Fruit fly (Drosophila melanogaster): ENCODE data around the gene CG32447.

CG32447 gene

DNA sequence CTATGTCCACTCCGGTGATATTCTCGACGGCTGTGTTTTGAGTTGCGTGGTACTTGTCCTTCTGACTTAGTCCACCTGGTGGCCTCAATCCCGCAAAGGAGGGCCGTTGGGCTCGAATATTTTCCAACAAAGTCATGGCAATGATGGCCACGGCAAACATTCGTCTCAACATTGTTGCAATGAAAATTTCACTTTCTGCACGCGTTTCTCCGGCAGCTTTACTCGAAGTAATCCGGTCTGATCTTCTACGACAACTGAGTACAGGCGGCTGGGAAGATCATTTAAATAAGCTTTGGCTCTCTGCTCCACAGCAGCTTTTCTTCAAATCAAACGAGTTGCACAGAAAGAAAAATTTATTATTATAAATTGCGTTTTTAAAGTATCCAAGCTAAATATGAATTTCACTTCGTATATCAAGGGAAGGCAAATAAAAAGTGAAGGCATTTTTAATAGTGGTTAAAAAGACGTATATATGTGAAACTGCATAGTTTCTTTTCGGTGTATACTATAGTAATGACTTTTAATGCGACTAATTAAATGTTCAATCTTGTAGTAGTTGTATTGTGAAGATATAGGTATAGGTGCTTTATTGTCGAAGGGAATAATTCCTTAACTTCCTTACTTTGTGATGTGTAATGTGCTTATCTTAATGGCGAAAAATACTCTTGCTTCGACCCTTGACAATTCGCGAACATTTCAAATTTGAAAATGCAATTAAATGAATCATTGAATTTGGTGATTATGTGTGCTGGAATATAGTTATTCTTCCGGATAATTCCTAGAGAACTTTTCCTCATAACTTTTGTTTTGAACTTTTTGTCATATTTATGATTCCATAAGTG, 32.2 kb upstream of the CG32447 start, which contains the start of gene CG14567:
TSS of gene CG14567 (minus strand) at position 256 of the 842 bp plus-strand sequence.
- TF ChIP-seq CG33017 (tag; optimal IDR thresholded peaks at IDR 0.05) (peak; percentile 28), CG7101 (tag; optimal IDR thresholded peaks at IDR 0.05) (peak; percentile 5), ovo (GFP tag; optimal IDR thresholded peaks at IDR 0.05) (no peak)

DNA sequence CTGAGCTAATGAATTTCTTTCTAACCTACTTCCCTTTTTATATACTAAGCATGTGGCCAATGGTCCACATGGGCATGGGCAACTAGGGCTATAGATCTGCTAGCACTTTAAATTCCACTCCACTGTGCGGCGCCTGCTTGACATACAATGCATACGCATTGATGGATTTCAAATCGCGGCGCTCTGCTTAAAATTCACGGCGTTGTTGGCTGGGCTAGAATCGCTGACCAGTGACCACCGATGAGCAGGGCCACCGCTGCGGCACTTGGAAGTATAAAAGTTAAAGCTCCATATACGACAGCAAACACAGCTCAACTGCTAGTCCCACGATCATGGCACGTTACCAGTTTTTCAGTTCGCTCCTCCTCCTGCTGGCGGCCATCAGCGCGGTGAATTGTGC, 27.6 kb upstream of the CG32447 start, which contains the start of gene CG14573:
TSS of gene CG14573 (plus strand) at position 301 of the 400 bp plus-strand sequence.
- no peak for TF ChIP-seq CG12768 (GFP tag; optimal IDR thresholded peaks at IDR 0.05)
- TF ChIP-seq tj (GFP tag; optimal IDR thresholded peaks at IDR 0.05) = no peak
- no peak for TF ChIP-seq Hr96 (GFP tag; optimal IDR thresholded peaks at IDR 0.05)
- TF ChIP-seq CG7101 (tag; optimal IDR thresholded peaks at IDR 0.05) = no peak
- no peak for TF ChIP-seq ovo (GFP tag; optimal IDR thresholded peaks at IDR 0.05)
- TF ChIP-seq toe (GFP tag; optimal IDR thresholded peaks at IDR 0.05) = no peak
- no peak for TF ChIP-seq CG33017 (tag; optimal IDR thresholded peaks at IDR 0.05)
- no peak for TF ChIP-seq Mnt (GFP tag; optimal IDR thresholded peaks at IDR 0.05)
- no peak for TF ChIP-seq CG1620 (GFP tag; optimal IDR thresholded peaks at IDR 0.05)
- TF ChIP-seq bab1 (GFP tag; optimal IDR thresholded peaks at IDR 0.05) = no peak
- no peak for TF ChIP-seq cic (GFP tag; optimal IDR thresholded peaks at IDR 0.05)
- no peak for TF ChIP-seq Clk (GFP tag; optimal IDR thresholded peaks at IDR 0.05)
- no peak for TF ChIP-seq cnc (optimal IDR thresholded peaks at IDR 0.05)
- TF ChIP-seq kay (GFP tag; ENCODE audit: borderline replicate concordance) = no peak
- TF ChIP-seq CG11617 (GFP tag; optimal IDR thresholded peaks at IDR 0.05) = no peak

DNA sequence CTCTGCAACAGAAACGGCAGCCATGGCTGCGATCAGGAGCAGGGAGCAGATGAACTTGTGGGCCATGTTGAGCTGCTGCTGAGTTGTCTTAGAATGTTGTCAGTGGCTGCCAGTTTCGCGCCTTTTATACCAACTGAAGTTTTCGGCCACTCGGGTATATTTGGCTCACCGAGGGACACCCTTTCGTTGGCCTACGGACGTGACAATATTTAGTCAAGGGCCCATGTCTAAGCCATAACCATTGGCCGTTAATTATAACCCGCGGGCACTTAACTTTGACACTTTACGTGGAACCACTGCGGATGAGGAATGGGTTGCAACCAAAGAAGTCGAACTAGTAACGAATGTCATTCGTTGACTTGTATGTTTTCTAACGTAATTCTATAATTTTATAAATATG, 27.2 kb upstream of the CG32447 start, which contains the start of gene CG14568:
TSS of gene CG14568 (minus strand) at position 101 of the 400 bp plus-strand sequence.
- TF ChIP-seq CG7045 (GFP tag; optimal IDR thresholded peaks at IDR 0.05) (no peak), CG5204 (GFP tag; optimal IDR thresholded peaks at IDR 0.05) (no peak), CG7101 (tag; optimal IDR thresholded peaks at IDR 0.05) (no peak), Hr96 (GFP tag; optimal IDR thresholded peaks at IDR 0.05) (no peak)

DNA sequence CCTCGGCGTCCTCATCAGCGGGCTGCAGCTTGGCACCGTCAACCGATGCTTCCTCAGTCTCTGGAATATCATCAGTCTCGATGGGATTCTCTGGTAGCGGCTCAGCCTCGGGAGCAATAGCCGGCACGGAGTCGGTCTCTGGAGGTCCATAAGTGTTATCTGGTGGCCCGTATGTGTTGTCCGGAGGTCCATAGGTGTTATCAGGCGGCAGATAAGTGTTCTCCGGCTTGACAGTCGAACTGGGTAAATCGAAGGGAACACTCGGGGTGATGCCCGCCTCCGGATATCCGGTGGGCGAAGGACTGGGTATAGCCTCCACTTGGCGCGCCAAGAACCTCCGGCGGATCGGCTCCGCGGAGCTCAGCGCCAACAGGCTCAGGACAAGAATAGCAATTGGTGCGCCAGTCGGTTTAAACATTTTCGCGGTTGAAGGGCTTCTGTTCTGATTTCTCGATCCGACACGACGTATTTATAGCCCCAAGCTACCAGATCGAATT, 25.0 kb upstream of the CG32447 start, which contains the start of gene CG14569:
TSS of gene CG14569 (minus strand) at position 447 of the 497 bp plus-strand sequence.
- no peak for TF ChIP-seq pad (GFP tag; optimal IDR thresholded peaks at IDR 0.05)

DNA sequence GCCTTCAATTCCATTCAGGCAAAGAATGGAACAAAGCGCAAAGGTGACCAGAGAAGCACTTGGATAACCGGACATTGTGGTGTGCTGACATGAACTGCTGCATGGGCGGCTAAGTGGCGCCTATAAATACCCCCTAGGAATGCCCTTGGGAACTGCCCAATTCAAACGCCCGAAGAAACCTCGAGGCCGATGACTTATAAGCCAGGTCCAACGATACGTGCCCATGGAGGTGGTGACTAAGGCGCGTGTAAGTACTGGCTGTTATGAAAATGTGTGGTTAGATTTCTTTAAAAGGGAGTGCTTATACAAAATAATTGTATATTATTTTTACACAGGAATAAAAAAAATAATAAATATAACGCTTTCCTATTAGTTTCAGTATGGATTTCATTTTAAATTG, 24.2 kb upstream of the CG32447 start, which contains the start of gene CG14570:
TSS of gene CG14570 (minus strand) at position 101 of the 400 bp plus-strand sequence.
- TF ChIP-seq Crg-1 (GFP tag; optimal IDR thresholded peaks at IDR 0.05) (no peak), kay (GFP tag; ENCODE audit: borderline replicate concordance) (no peak), CG7101 (tag; optimal IDR thresholded peaks at IDR 0.05) (no peak), CG14711 (tag; optimal IDR thresholded peaks at IDR 0.05) (no peak)

DNA sequence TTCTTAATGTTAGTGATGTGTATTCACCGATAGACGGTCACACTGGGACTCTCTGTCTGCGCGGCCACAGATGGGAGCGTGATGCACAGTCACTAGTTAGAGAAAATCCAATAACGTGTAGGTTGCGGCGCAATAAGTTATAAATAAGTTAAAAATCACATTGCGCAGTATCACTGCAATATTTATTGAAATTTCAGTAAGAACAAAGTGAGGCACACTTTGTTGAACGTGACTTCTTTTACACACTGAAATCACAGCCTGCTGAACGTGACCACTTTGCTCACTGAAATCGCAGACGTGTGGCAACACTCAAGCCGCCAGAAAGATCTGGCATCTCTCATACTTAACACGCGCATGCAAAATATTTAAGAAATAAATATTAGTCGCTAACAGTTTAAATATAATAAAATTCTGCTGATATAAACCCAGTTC, 22.5 kb upstream of the CG32447 start, which contains the start of the genes CG11247 and Polr2H:
TSS of gene CG11247 (minus strand) at position 191 of the 432 bp plus-strand sequence.
TSS of gene Polr2H (plus strand) at position 317 of the 432 bp plus-strand sequence.
- TF ChIP-seq Mnt (GFP tag; optimal IDR thresholded peaks at IDR 0.05) (peak; percentile 83), CG5204 (GFP tag; optimal IDR thresholded peaks at IDR 0.05) (peak; percentile 84), cic (GFP tag; optimal IDR thresholded peaks at IDR 0.05) (no peak), CG11617 (GFP tag; optimal IDR thresholded peaks at IDR 0.05) (peak; percentile 56), Clk (GFP tag; optimal IDR thresholded peaks at IDR 0.05) (peak; percentile 76), Crg-1 (GFP tag; optimal IDR thresholded peaks at IDR 0.05) (peak; percentile 41), pad (GFP tag; optimal IDR thresholded peaks at IDR 0.05) (peak; percentile 42), CG7101 (tag; optimal IDR thresholded peaks at IDR 0.05) (peak; percentile 75), CG1620 (GFP tag; optimal IDR thresholded peaks at IDR 0.05) (peak; percentile 84), bab1 (GFP tag; optimal IDR thresholded peaks at IDR 0.05) (peak; percentile 87), CG33017 (tag; optimal IDR thresholded peaks at IDR 0.05) (peak; percentile 34), cnc (optimal IDR thresholded peaks at IDR 0.05) (no peak), tj (GFP tag; optimal IDR thresholded peaks at IDR 0.05) (peak; percentile 45), ovo (GFP tag; optimal IDR thresholded peaks at IDR 0.05) (peak; percentile 15), CG7045 (GFP tag; optimal IDR thresholded peaks at IDR 0.05) (peak; percentile 64), Hr96 (GFP tag; optimal IDR thresholded peaks at IDR 0.05) (peak; percentile 86), kay (GFP tag; ENCODE audit: borderline replicate concordance) (peak; percentile 27), CG14711 (tag; optimal IDR thresholded peaks at IDR 0.05) (peak; percentile 65), toe (GFP tag; optimal IDR thresholded peaks at IDR 0.05) (peak; percentile 92), CG12768 (GFP tag; optimal IDR thresholded peaks at IDR 0.05) (peak; percentile 27)

DNA sequence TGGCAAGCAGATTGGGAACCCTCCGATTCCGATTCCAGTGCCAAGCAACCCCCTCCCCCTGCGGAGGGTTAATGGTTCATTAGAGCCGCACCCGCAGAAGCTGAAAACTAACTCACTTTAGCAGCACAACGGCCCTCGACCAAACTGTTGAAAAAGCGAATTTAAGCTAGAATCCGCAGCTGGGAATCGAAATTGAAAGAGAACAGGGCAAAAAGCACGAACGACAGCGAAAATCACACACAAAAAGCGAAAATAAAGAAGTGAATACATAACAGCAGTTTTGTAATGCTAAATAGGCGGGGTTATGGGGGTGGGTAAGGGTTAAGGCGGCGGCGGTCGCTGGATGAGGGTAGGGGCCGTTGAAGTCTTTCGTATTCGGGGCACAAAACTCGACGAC, 21.6 kb upstream of the CG32447 start:
- TF ChIP-seq CG14711 (tag; optimal IDR thresholded peaks at IDR 0.05) = no peak
- TF ChIP-seq Clk (GFP tag; optimal IDR thresholded peaks at IDR 0.05) = no peak
- TF ChIP-seq CG7045 (GFP tag; optimal IDR thresholded peaks at IDR 0.05) = no peak
- TF ChIP-seq CG12768 (GFP tag; optimal IDR thresholded peaks at IDR 0.05) = no peak
- TF ChIP-seq Mnt (GFP tag; optimal IDR thresholded peaks at IDR 0.05) = no peak
- TF ChIP-seq tj (GFP tag; optimal IDR thresholded peaks at IDR 0.05) = peak; percentile 74

Data from whole organism, adult.